Fruit fly (Drosophila melanogaster): ENCODE measurements around the gene CG10336.

Gene CG10336

DNA sequence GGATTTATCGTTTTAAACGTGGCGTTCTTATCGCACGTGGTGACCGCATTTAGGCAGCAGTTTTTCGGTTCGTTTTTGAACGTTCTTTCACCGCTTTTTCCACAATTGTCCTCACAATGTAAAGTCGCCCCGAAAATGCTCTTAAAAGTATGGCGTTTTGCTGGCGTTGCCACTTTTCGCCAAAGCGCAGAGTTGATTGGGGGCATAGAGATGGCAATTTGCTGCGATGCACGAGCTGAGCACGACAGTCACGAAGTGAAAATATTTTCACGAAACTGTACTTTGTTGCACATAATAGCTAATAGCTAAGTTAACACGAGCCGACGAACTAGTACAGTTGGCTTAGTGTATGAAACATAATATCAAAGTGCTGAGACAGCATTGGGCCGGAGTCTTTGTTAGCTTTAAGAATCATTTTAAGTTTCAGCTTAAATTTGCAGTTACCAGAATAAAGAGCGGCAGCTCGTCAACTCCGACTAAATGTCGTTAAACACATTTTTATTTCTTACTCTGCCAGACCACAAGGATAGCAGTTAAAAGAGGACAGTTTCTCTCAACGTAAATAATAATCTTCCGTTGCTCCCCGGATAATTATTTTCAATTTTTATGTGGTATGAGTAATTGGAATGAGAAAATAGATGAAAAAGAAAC, 557 bp upstream of the CG10336 start, which contains the start of gene msl-1 (continued):
- no peak for TF ChIP-seq CG1602 (GFP tag; optimal IDR thresholded peaks at IDR 0.05)
- TF ChIP-seq trh (GFP tag; optimal IDR thresholded peaks at IDR 0.05), result no peak
- no peak for TF ChIP-seq maf-S (GFP tag; optimal IDR thresholded peaks at IDR 0.05)
- TF ChIP-seq CG16863 (GFP tag; optimal IDR thresholded peaks at IDR 0.05), result no peak
- TF ChIP-seq Gsc (GFP tag; IDR thresholded peaks at IDR 0.05), result no peak
- TF ChIP-seq Camta (GFP tag; optimal IDR thresholded peaks at IDR 0.05), result no peak
- no peak for TF ChIP-seq eyg (GFP tag; optimal IDR thresholded peaks at IDR 0.05)
- TF ChIP-seq unc-4 (GFP tag; IDR thresholded peaks at IDR 0.05; ENCODE audit: partially characterized antibody), result peak; percentile 77
- TF ChIP-seq CG10654 (GFP tag; optimal IDR thresholded peaks at IDR 0.05), result no peak
- TF ChIP-seq jigr1 (GFP tag; IDR thresholded peaks at IDR 0.05), result no peak
- TF ChIP-seq croc (GFP tag; conservative IDR thresholded peaks at IDR 0.05), result no peak
- TF ChIP-seq psq (GFP tag; optimal IDR thresholded peaks at IDR 0.05), result no peak
- peak; percentile 98 for TF ChIP-seq Bgb (GFP tag; IDR thresholded peaks at IDR 0.05; ENCODE audit: partially characterized antibody)
- TF ChIP-seq Nf-YC (tag; optimal IDR thresholded peaks at IDR 0.05), result no peak
- TF ChIP-seq exex (tag; optimal IDR thresholded peaks at IDR 0.05), result no peak
- no peak for TF ChIP-seq CG34376 (GFP tag; optimal IDR thresholded peaks at IDR 0.05)
- TF ChIP-seq CG14014 (GFP tag; IDR thresholded peaks at IDR 0.05), result no peak
- no peak for TF ChIP-seq fd102C (GFP tag; optimal IDR thresholded peaks at IDR 0.05)
- no peak for TF ChIP-seq ab (GFP tag; optimal IDR thresholded peaks at IDR 0.05)
- no peak; the same call in 2 of the 3 replicates for TF ChIP-seq H15 (GFP tag; IDR thresholded peaks at IDR 0.05)
- TF ChIP-seq Rx (GFP tag; IDR thresholded peaks at IDR 0.05), result no peak
- TF ChIP-seq bab2 (GFP tag; optimal IDR thresholded peaks at IDR 0.05), result no peak
- TF ChIP-seq p53 (GFP tag; optimal IDR thresholded peaks at IDR 0.05), result no peak
- no peak for TF ChIP-seq yki (optimal IDR thresholded peaks at IDR 0.05)
- TF ChIP-seq en (GFP tag; optimal IDR thresholded peaks at IDR 0.05), result no peak
- peak; percentile 94 for TF ChIP-seq CG7963 (GFP tag; IDR thresholded peaks at IDR 0.05; ENCODE audit: partially characterized antibody)
- peak; percentile 32 for TF ChIP-seq Dp (GFP tag; optimal IDR thresholded peaks at IDR 0.05)
- TF ChIP-seq danr (GFP tag; IDR thresholded peaks at IDR 0.05), result no peak
- TF ChIP-seq Fer2 (tag; optimal IDR thresholded peaks at IDR 0.05), result no peak
- TF ChIP-seq CG34224 (GFP tag; IDR thresholded peaks at IDR 0.05; ENCODE audit: partially characterized antibody), result peak; percentile 90
- TF ChIP-seq crc (GFP tag; optimal IDR thresholded peaks at IDR 0.05), result no peak
- no peak for TF ChIP-seq CG15011 (GFP tag; optimal IDR thresholded peaks at IDR 0.05)
- TF ChIP-seq Max (GFP tag; optimal IDR thresholded peaks at IDR 0.05), result no peak
- no peak for TF ChIP-seq CG12769 (tag; optimal IDR thresholded peaks at IDR 0.05)
- TF ChIP-seq Dref (GFP tag; IDR thresholded peaks at IDR 0.05), result peak; percentile 53
- no peak for TF ChIP-seq CG1233 (GFP tag; optimal IDR thresholded peaks at IDR 0.05)
- no peak for TF ChIP-seq Nf-YA (GFP tag; IDR thresholded peaks at IDR 0.05)
- TF ChIP-seq Antp (GFP tag; optimal IDR thresholded peaks at IDR 0.05), result peak; percentile 47
- no peak for TF ChIP-seq CG15601 (tag; optimal IDR thresholded peaks at IDR 0.05)
- no peak for TF ChIP-seq so (GFP tag; IDR thresholded peaks at IDR 0.05)
- TF ChIP-seq CG7357 (GFP tag; IDR thresholded peaks at IDR 0.05), result no peak
- no peak for TF ChIP-seq esg (GFP tag; conservative IDR thresholded peaks at IDR 0.05)
- no peak for TF ChIP-seq CG8924 (tag; optimal IDR thresholded peaks at IDR 0.05)
- TF ChIP-seq CG12236 (GFP tag; optimal IDR thresholded peaks at IDR 0.05), result no peak
- TF ChIP-seq jing (GFP tag; optimal IDR thresholded peaks at IDR 0.05), result no peak
- no peak for TF ChIP-seq CG3726 (GFP tag; IDR thresholded peaks at IDR 0.05)
- TF ChIP-seq CG6765 (GFP tag; optimal IDR thresholded peaks at IDR 0.05), result no peak
- TF ChIP-seq grau (tag; optimal IDR thresholded peaks at IDR 0.05), result no peak
- peak; percentile 6; the same call in 1 of the 2 replicates for TF ChIP-seq CG4404 (GFP tag; IDR thresholded peaks at IDR 0.05)
- no peak for TF ChIP-seq rib (GFP tag; IDR thresholded peaks at IDR 0.05)
- TF ChIP-seq ranshi (GFP tag; IDR thresholded peaks at IDR 0.05), result no peak
- peak; percentile 60; the same call in 1 of the 2 replicates for TF ChIP-seq CG32532 (GFP tag; IDR thresholded peaks at IDR 0.05)
